Worm (Caenorhabditis elegans) whole organism, L4/young adult: ENCODE measurements around the gene ztf-14.

Experiments used
- dao-5 ChIP-seq: sonication (generic microtip); optimal IDR thresholded peaks from 2 replicates; lab custom pipeline; 2016; ENCODE audit warnings: missing genotype, missing genetic modification characterization, moderate library complexity, missing compliant biosample characterization
- him-1 ChIP-seq: sonication (generic microtip); optimal IDR thresholded peaks from 2 replicates; lab custom pipeline; 2016; ENCODE audit warnings: missing genotype, missing genetic modification reagents, missing genetic modification characterization, missing compliant biosample characterization

DNA sequence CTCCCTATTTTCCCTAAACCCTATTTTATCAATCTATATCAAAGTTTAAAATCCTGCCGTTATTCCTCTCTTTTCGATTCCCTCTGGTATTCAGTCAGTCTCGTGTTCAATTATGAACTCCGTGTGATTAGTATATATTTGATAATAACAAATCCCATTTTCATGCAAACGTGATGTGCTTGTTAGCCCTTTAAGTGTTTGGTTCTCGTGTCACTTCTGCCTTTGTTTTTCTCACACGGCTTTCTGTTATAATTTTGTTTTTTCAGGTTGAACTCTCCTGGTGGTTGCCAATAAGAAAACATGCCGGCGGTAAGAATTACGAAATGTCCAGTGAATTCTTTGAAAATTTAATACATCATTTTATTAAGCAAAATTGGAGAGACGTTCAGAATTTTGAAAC lies 29.4 kb upstream of the ztf-14 start, which contains the start of gene M163.21:
- TF ChIP-seq dao-5 (no peak), him-1 (tag; lab: Kevin White, UChicago) (no peak)
